Worm (Caenorhabditis elegans) whole organism, L1 larva: Measurements from ENCODE around the gene got-2.2.

Experiments
- C04F5.9 ChIP-seq: sonication (generic microtip); optimal IDR thresholded peaks from 2 replicates; lab custom pipeline; 2016; ENCODE audit warnings: missing genetic modification characterization, missing compliant biosample characterization
- C16A3.4 ChIP-seq: fragments of 150-350 bp; optimal IDR thresholded peaks from 2 replicates; lab custom pipeline; 2014; ENCODE audit warnings: missing biosample characterization, missing genetic modification characterization
- C34B4.2 ChIP-seq: sonication (generic microtip); optimal IDR thresholded peaks from 2 replicates; lab custom pipeline; 2017; ENCODE audit warnings: mild to moderate bottlenecking, missing genetic modification characterization, missing compliant biosample characterization
- F16B12.6 ChIP-seq: fragments of 150-350 bp; optimal IDR thresholded peaks from 2 replicates; lab custom pipeline; 2014; ENCODE audit warnings: missing biosample characterization, missing genetic modification characterization
- Y116A8C.19 ChIP-seq: sonication (generic microtip); optimal IDR thresholded peaks from 2 replicates; lab custom pipeline; 2016; ENCODE audit warnings: missing compliant biosample characterization, missing genetic modification characterization, borderline replicate concordance
- alr-1 ChIP-seq: fragments of 200-800 bp; sonication (Bioruptor generic); optimal IDR thresholded peaks from 2 replicates; lab custom pipeline; 2018; ENCODE audit warnings: borderline replicate concordance, mild to moderate bottlenecking, missing genetic modification characterization, missing compliant biosample characterization
- ceh-8 ChIP-seq: fragments of 200-800 bp; sonication (Bioruptor generic); optimal IDR thresholded peaks from 2 replicates; lab custom pipeline; 2018; ENCODE audit warnings: mild to moderate bottlenecking, missing genetic modification characterization, moderate library complexity, missing compliant biosample characterization
- ces-1 ChIP-seq: fragments of 150-350 bp; optimal IDR thresholded peaks from 2 replicates; lab custom pipeline; 2014; ENCODE audit warnings: missing biosample characterization, missing genetic modification reagents, missing genetic modification characterization
- dpl-1 ChIP-seq, 3 experiments: fragments of 150-350 bp in 2 of 3; sonication (generic microtip) in 1 of 3; optimal IDR thresholded peaks; 2 replicates each; lab custom pipeline; 2014 to 2017; ENCODE audit warnings: missing biosample characterization in 3 of 3, missing genetic modification characterization in 3 of 3, missing genetic modification reagents in 3 of 3
- dsc-1 ChIP-seq: sonication (generic microtip); optimal IDR thresholded peaks from 2 replicates; lab custom pipeline; 2016; ENCODE audit warnings: mild to moderate bottlenecking, missing genetic modification characterization, missing compliant biosample characterization
- egl-13 ChIP-seq: sonication (generic microtip); optimal IDR thresholded peaks from 2 replicates; lab custom pipeline; 2016; ENCODE audit warnings: missing genotype, missing genetic modification reagents, missing genetic modification characterization, missing compliant biosample characterization
- elt-2 ChIP-seq: sonication (generic microtip); optimal IDR thresholded peaks from 2 replicates; lab custom pipeline; 2016; ENCODE audit warnings: missing genetic modification characterization, mild to moderate bottlenecking, inconsistent platforms, missing compliant biosample characterization, missing genetic modification reagents
- elt-3 ChIP-seq, 6 experiments: fragments of 150-350 bp in 1 of 6; sonication (generic microtip); optimal IDR thresholded peaks; 2 replicates each; lab custom pipeline; 2017 to 2018; ENCODE audit warnings: missing biosample characterization in 6 of 6, missing genetic modification characterization in 6 of 6, inconsistent platforms in 1 of 6
- fkh-10 ChIP-seq: sonication (generic microtip); optimal IDR thresholded peaks from 2 replicates; lab custom pipeline; 2017; ENCODE audit warnings: missing biosample characterization, missing genetic modification reagents, missing genetic modification characterization
- fkh-4 ChIP-seq: sonication (generic microtip); optimal IDR thresholded peaks from 2 replicates; lab custom pipeline; 2016; ENCODE audit warnings: missing compliant biosample characterization, missing genetic modification characterization, borderline replicate concordance
- fkh-8 ChIP-seq: sonication (generic microtip); optimal IDR thresholded peaks from 2 replicates; lab custom pipeline; 2016; ENCODE audit warnings: mild to moderate bottlenecking, missing genetic modification characterization, missing compliant biosample characterization
- grh-1 ChIP-seq: fragments of 200-800 bp; sonication (Bioruptor generic); IDR thresholded peaks from 2 replicates; pipeline ENCODE4 v1.3.6; 2022; ENCODE audit warnings: missing genetic modification reagents, missing genetic modification characterization, missing compliant biosample characterization
- hlh-17 ChIP-seq: fragments of 200-800 bp; sonication (Bioruptor generic); optimal IDR thresholded peaks from 2 replicates; lab custom pipeline; 2018; ENCODE audit warnings: missing genetic modification characterization, mild to moderate bottlenecking, missing compliant biosample characterization, moderate library complexity, borderline replicate concordance
- hlh-4 ChIP-seq: sonication (generic microtip); optimal IDR thresholded peaks from 2 replicates; lab custom pipeline; 2016; ENCODE audit warnings: mild to moderate bottlenecking, missing genetic modification characterization, missing compliant biosample characterization
- hpl-2 ChIP-seq: fragments of 150-350 bp; optimal IDR thresholded peaks from 2 replicates; lab custom pipeline; 2014; ENCODE audit warnings: missing biosample characterization, missing genetic modification reagents, missing genetic modification characterization
- irx-1 ChIP-seq: sonication (generic microtip); optimal IDR thresholded peaks from 2 replicates; lab custom pipeline; 2016; ENCODE audit warnings: missing genetic modification characterization, missing compliant biosample characterization
- jun-1 ChIP-seq: fragments of 150-350 bp; optimal IDR thresholded peaks from 2 replicates; lab custom pipeline; 2014; ENCODE audit warnings: missing biosample characterization, missing genetic modification reagents, missing genetic modification characterization
- lin-13 ChIP-seq: fragments of 150-350 bp; optimal IDR thresholded peaks from 2 replicates; lab custom pipeline; 2014; ENCODE audit warnings: missing biosample characterization, missing genetic modification reagents, missing genetic modification characterization
- lin-14 ChIP-seq: fragments of 200-800 bp; sonication (Bioruptor generic); optimal IDR thresholded peaks from 2 replicates; lab custom pipeline; 2018; ENCODE audit warnings: mild to moderate bottlenecking, missing genetic modification characterization, moderate library complexity, missing compliant biosample characterization
- lin-35 ChIP-seq, 2 experiments: fragments of 150-350 bp; optimal IDR thresholded peaks; 2 replicates each; lab custom pipeline; 2014; ENCODE audit warnings: missing biosample characterization in 2 of 2, missing genetic modification characterization in 2 of 2, missing genetic modification reagents in 2 of 2
- lir-3 ChIP-seq: sonication (generic microtip); optimal IDR thresholded peaks from 2 replicates; lab custom pipeline; 2016; ENCODE audit warnings: mild to moderate bottlenecking, missing genetic modification characterization, moderate library complexity, missing compliant biosample characterization; ENCODE audit not compliant: poor library complexity
- lsy-2 ChIP-seq, 2 experiments: fragments of 150-350 bp; optimal IDR thresholded peaks; 2 replicates each; lab custom pipeline; 2014; ENCODE audit warnings: missing biosample characterization in 2 of 2, missing genetic modification characterization in 2 of 2
- mef-2 ChIP-seq: fragments of 150-350 bp; optimal IDR thresholded peaks from 2 replicates; lab custom pipeline; 2014; ENCODE audit warnings: missing biosample characterization, missing genetic modification characterization
- mep-1 ChIP-seq: fragments of 150-350 bp; optimal IDR thresholded peaks from 2 replicates; lab custom pipeline; 2014; ENCODE audit warnings: missing biosample characterization, missing genetic modification characterization
- nhr-11 ChIP-seq: fragments of 150-350 bp; optimal IDR thresholded peaks from 2 replicates; lab custom pipeline; 2014; ENCODE audit warnings: missing biosample characterization, missing genetic modification characterization
- nhr-237 ChIP-seq: fragments of 150-350 bp; optimal IDR thresholded peaks from 2 replicates; lab custom pipeline; 2014; ENCODE audit warnings: missing biosample characterization, missing genetic modification characterization
- nhr-71 ChIP-seq: sonication (generic microtip); optimal IDR thresholded peaks from 2 replicates; lab custom pipeline; 2016; ENCODE audit warnings: mild to moderate bottlenecking, missing genetic modification characterization, moderate library complexity, missing compliant biosample characterization
- nhr-76 ChIP-seq: sonication (generic microtip); optimal IDR thresholded peaks from 2 replicates; lab custom pipeline; 2017; ENCODE audit warnings: missing biosample characterization, missing genetic modification characterization
- nhr-77 ChIP-seq: fragments of 150-350 bp; optimal IDR thresholded peaks from 2 replicates; lab custom pipeline; 2014; ENCODE audit warnings: missing biosample characterization, missing genetic modification characterization
- nhr-90 ChIP-seq: sonication (generic microtip); optimal IDR thresholded peaks from 2 replicates; lab custom pipeline; 2016; ENCODE audit warnings: mild to moderate bottlenecking, missing genetic modification characterization, missing compliant biosample characterization; ENCODE audit not compliant: poor library complexity
- pqm-1 ChIP-seq: sonication (generic microtip); optimal IDR thresholded peaks from 3 replicates; lab custom pipeline; 2017; ENCODE audit warnings: missing biosample characterization, missing genetic modification characterization
- rnt-1 ChIP-seq: sonication (generic microtip); optimal IDR thresholded peaks from 2 replicates; lab custom pipeline; 2016; ENCODE audit warnings: mild to moderate bottlenecking, missing genetic modification characterization, moderate library complexity, missing compliant biosample characterization
- snu-23 ChIP-seq: sonication (generic microtip); optimal IDR thresholded peaks from 2 replicates; lab custom pipeline; 2016; ENCODE audit warnings: missing genetic modification characterization, missing compliant biosample characterization
- sptf-1 ChIP-seq: fragments of 150-350 bp; optimal IDR thresholded peaks from 2 replicates; lab custom pipeline; 2014; ENCODE audit warnings: missing biosample characterization, missing genetic modification characterization
- swsn-7 ChIP-seq: sonication (generic microtip); optimal IDR thresholded peaks from 2 replicates; lab custom pipeline; 2016; ENCODE audit warnings: missing genetic modification characterization, missing compliant biosample characterization
- unc-62 ChIP-seq: fragments of 150-350 bp; optimal IDR thresholded peaks from 2 replicates; lab custom pipeline; 2014; ENCODE audit warnings: missing biosample characterization, missing genetic modification reagents, missing genetic modification characterization
- unc-98 ChIP-seq: fragments of 200-800 bp; sonication (Bioruptor generic); IDR thresholded peaks from 2 replicates; pipeline ENCODE4 v1.3.6; 2022; ENCODE audit warnings: missing genetic modification characterization, missing compliant biosample characterization
- vab-15 ChIP-seq: sonication (generic microtip); optimal IDR thresholded peaks from 2 replicates; lab custom pipeline; 2017; ENCODE audit warnings: missing genotype, mild to moderate bottlenecking, missing genetic modification characterization, missing compliant biosample characterization
- zag-1 ChIP-seq: fragments of 150-350 bp; optimal IDR thresholded peaks from 2 replicates; lab custom pipeline; 2014; ENCODE audit warnings: missing biosample characterization, missing genetic modification characterization
- zip-4 ChIP-seq: fragments of 200-800 bp; sonication (Bioruptor generic); optimal IDR thresholded peaks from 2 replicates; lab custom pipeline; 2018; ENCODE audit warnings: mild to moderate bottlenecking, missing genetic modification characterization, moderate library complexity, missing compliant biosample characterization
- ztf-11 ChIP-seq, 2 experiments: sonication (generic microtip); optimal IDR thresholded peaks; 2 replicates each; lab custom pipeline; 2016 to 2017; ENCODE audit warnings: missing genetic modification characterization in 2 of 2, missing biosample characterization in 1 of 2, missing compliant biosample characterization in 1 of 2

Gene got-2.2

DNA sequence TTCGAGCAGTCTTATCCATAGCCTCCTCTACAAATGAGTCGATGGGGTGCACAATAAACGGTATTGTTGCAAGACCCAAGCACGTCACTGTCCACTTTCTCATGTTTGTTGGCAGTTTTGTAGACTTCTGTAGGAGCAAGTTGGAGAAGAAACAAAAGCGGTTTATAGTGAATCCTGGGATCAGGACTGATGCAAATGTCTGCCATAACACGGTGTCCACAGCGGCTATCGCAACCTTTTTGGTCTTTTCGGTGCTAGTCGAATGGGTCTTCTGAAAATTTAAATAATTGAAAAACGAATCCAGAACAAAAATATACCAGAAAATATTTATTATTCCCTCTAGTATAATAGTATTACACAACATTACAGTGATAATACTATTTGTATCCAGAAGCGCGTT, 35.5 kb upstream of the got-2.2 start:
- TF ChIP-seq C04F5.9 (no peak), lin-13 (no peak), rnt-1 (no peak), hpl-2 (GFP tag; lab: Kevin White, UChicago) (no peak), Y116A8C.19 (tag; lab: Kevin White, UChicago) (no peak), lir-3 (tag; lab: Kevin White, UChicago) (no peak), zip-4 (GFP tag; lab: Kevin White, UChicago) (no peak), F16B12.6 (tag; lab: Kevin White, UChicago) (no peak), hlh-4 (tag; lab: Kevin White, UChicago) (no peak), egl-13 (no peak), nhr-76 (tag; lab: Kevin White, UChicago) (no peak), swsn-7 (no peak), nhr-237 (tag; lab: Kevin White, UChicago) (no peak), ceh-8 (GFP tag; lab: Kevin White, UChicago) (no peak), snu-23 (GFP tag; lab: Kevin White, UChicago) (no peak), fkh-4 (tag; lab: Kevin White, UChicago) (no peak), grh-1 (GFP tag; lab: Robert Waterston, UW) (no peak), vab-15 (tag; lab: Kevin White, UChicago) (no peak)

ce11 chrX:6206305-6206704, 34.5 kb upstream of the got-2.2 start, which contains the start of gene mtp-18:
TSS of gene mtp-18 (minus strand) at chrX:6206405.
- no peak for TF ChIP-seq elt-3 (tag; optimal IDR thresholded peaks at IDR 0.05; lab: Kevin White, UChicago)
- no peak for TF ChIP-seq pqm-1 (tag; lab: Kevin White, UChicago)
- no peak for TF ChIP-seq alr-1 (tag; lab: Kevin White, UChicago)
- TF ChIP-seq jun-1 (tag; lab: Kevin White, UChicago), result no peak
- no peak for TF ChIP-seq fkh-10 (GFP tag; lab: Kevin White, UChicago)
- TF ChIP-seq dpl-1 (GFP tag; optimal IDR thresholded peaks at IDR 0.05; lab: Kevin White, UChicago), result no peak
- TF ChIP-seq zag-1 (tag; lab: Kevin White, UChicago), result no peak
- no peak for TF ChIP-seq nhr-237 (tag; lab: Kevin White, UChicago)
- TF ChIP-seq ztf-11 (tag; optimal IDR thresholded peaks at IDR 0.05; lab: Kevin White, UChicago), result no peak
- TF ChIP-seq mep-1 (tag; lab: Kevin White, UChicago), result no peak
- no peak for TF ChIP-seq egl-13
- no peak for TF ChIP-seq mef-2 (tag; lab: Kevin White, UChicago)

DNA sequence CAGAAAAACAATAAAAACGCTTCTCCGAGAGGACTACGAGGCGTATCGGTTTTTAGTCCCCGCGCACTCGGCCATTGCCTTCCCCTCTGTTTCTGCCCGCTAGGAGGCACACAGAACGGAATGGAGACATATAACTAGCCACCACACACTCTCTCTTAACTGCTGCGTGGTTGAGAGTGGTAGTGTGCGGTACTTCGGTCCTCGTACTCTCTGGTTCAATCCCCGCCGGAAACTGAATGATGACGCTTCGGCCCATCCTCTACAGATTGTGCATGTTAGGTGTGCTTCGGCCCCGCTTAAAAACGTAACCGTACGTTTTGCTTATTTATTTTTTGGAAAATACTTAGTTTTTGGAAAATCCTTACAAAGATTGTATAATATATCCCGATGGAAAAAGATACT, 33.1 kb upstream of the got-2.2 start, which contains the start of gene T13C5.6:
T13C5.6 (minus strand) TSS at position 1 of the 402 bp plus-strand sequence.
- TF ChIP-seq mef-2 (tag; lab: Kevin White, UChicago), result peak; percentile 22
- peak in 2 of 3 experiments; percentile 44 to 45 for TF ChIP-seq dpl-1 (GFP tag; optimal IDR thresholded peaks at IDR 0.05; lab: Kevin White, UChicago)
- TF ChIP-seq sptf-1 (tag; lab: Kevin White, UChicago), result no peak
- TF ChIP-seq unc-98, result 0 out of 2 replicates have a peak, but pooled peaks have one; percentile 20
- TF ChIP-seq ces-1 (GFP tag; lab: Kevin White, UChicago), result no peak
- peak; percentile 67 for TF ChIP-seq nhr-76 (tag; lab: Kevin White, UChicago)
- peak; percentile 4 for TF ChIP-seq Y116A8C.19 (tag; lab: Kevin White, UChicago)
- TF ChIP-seq fkh-10 (GFP tag; lab: Kevin White, UChicago), result peak; percentile 91
- TF ChIP-seq lin-14 (GFP tag; lab: Kevin White, UChicago), result peak; percentile 92
- TF ChIP-seq nhr-77, result peak; percentile 84
- TF ChIP-seq lin-35 (GFP tag; optimal IDR thresholded peaks at IDR 0.05; lab: Kevin White, UChicago), result peak; percentile 69 to 85
- no peak for TF ChIP-seq hlh-17
- TF ChIP-seq elt-3 (tag; optimal IDR thresholded peaks at IDR 0.05; lab: Kevin White, UChicago), result peak in 3 of 6 experiments; percentile 10 to 61 (median 60)
- TF ChIP-seq C16A3.4 (tag; lab: Kevin White, UChicago), result peak; percentile 93
- TF ChIP-seq elt-2, result peak; percentile 79
- peak; percentile 92 for TF ChIP-seq dsc-1 (tag; lab: Kevin White, UChicago)
- peak; percentile 78 for TF ChIP-seq ceh-8 (GFP tag; lab: Kevin White, UChicago)
- peak; percentile 96 for TF ChIP-seq lir-3 (tag; lab: Kevin White, UChicago)
- no peak for TF ChIP-seq hlh-4 (tag; lab: Kevin White, UChicago)
- TF ChIP-seq irx-1 (tag; lab: Kevin White, UChicago), result peak; percentile 88
- no peak for TF ChIP-seq unc-62
- peak; percentile 88 for TF ChIP-seq fkh-8 (tag; lab: Kevin White, UChicago)
- peak; percentile 79 to 88 for TF ChIP-seq lsy-2 (tag; optimal IDR thresholded peaks at IDR 0.05; lab: Kevin White, UChicago)
- peak; percentile 92 for TF ChIP-seq nhr-71 (tag; lab: Kevin White, UChicago)
- TF ChIP-seq nhr-237 (tag; lab: Kevin White, UChicago), result no peak
- no peak for TF ChIP-seq C34B4.2
- peak; percentile 95 for TF ChIP-seq snu-23 (GFP tag; lab: Kevin White, UChicago)
- no peak for TF ChIP-seq F16B12.6 (tag; lab: Kevin White, UChicago)
- TF ChIP-seq nhr-90 (tag; lab: Kevin White, UChicago), result peak; percentile 93
- no peak for TF ChIP-seq nhr-11 (tag; lab: Kevin White, UChicago)
